Worm (Caenorhabditis elegans): ENCODE results near the gene sre-45.

ce11 chrII:13505977-13506568, 11.6 kb upstream of the sre-45 start:
- TF ChIP-seq skn-1 (tag; optimal IDR thresholded peaks at IDR 0.05): no peak
- peak; percentile 79 for TF ChIP-seq fos-1 (tag; optimal IDR thresholded peaks at IDR 0.05)
- no peak for TF ChIP-seq nhr-11 (tag; optimal IDR thresholded peaks at IDR 0.05)
- TF ChIP-seq R02D3.7 (tag; optimal IDR thresholded peaks at IDR 0.05): no peak
- no peak for TF ChIP-seq nhr-6 (tag; optimal IDR thresholded peaks at IDR 0.05)
- no peak for TF ChIP-seq nhr-23 (tag; optimal IDR thresholded peaks at IDR 0.05)
- no peak for TF ChIP-seq ztf-11 (tag; optimal IDR thresholded peaks at IDR 0.05)
- TF ChIP-seq blmp-1 (tag; optimal IDR thresholded peaks at IDR 0.05; ENCODE audit: insufficient read depth): no peak

Data from whole organism, L2 larva.